Worm (Caenorhabditis elegans): ENCODE results near the gene K11E4.1.
A peak's percentile ranks its signal among the peaks of the same experiment; 100 is the strongest.

The K11E4.1 gene

ce11 chrX:13714710-13715109 lies 753 bp downstream of the K11E4.1 start (continued):
- no peak for TF ChIP-seq F39B2.1 (GFP tag; IDR thresholded peaks at IDR 0.05)
- no peak for TF ChIP-seq Y53G8AR.9 (GFP tag; conservative IDR thresholded peaks at IDR 0.05)
- TF ChIP-seq K12H6.12 (tag; optimal IDR thresholded peaks at IDR 0.05): no peak
- TF ChIP-seq ceh-100 (GFP tag; IDR thresholded peaks at IDR 0.05): no peak
- TF ChIP-seq somi-1 (GFP tag; optimal IDR thresholded peaks at IDR 0.05): peak; percentile 13
- TF ChIP-seq sptf-2 (GFP tag; optimal IDR thresholded peaks at IDR 0.05): peak; percentile 72
- peak; percentile 28 for TF ChIP-seq F23B12.7 (tag; optimal IDR thresholded peaks at IDR 0.05; ENCODE audit: insufficient read depth)
- TF ChIP-seq sdz-38 (tag; optimal IDR thresholded peaks at IDR 0.05): no peak
- TF ChIP-seq madf-6 (GFP tag; IDR thresholded peaks at IDR 0.05): no peak
- TF ChIP-seq Y79H2A.3 (GFP tag; conservative IDR thresholded peaks at IDR 0.05): no peak
- TF ChIP-seq ztf-6 (GFP tag; IDR thresholded peaks at IDR 0.05): no peak
- no peak for TF ChIP-seq aptf-2 (GFP tag; conservative IDR thresholded peaks at IDR 0.05)
- peak; percentile 7 for TF ChIP-seq ceh-79 (tag; optimal IDR thresholded peaks at IDR 0.05)
- peak; percentile 42; the same call in 1 of the 2 replicates for TF ChIP-seq egl-44 (GFP tag; IDR thresholded peaks at IDR 0.05)
- TF ChIP-seq B0019.2 (GFP tag; conservative IDR thresholded peaks at IDR 0.05): no peak
- no peak for TF ChIP-seq pha-4 (tag; optimal IDR thresholded peaks at IDR 0.05)
- TF ChIP-seq Y53F4B.3 (GFP tag; IDR thresholded peaks at IDR 0.05): no peak
- TF ChIP-seq egrh-3 (GFP tag; IDR thresholded peaks at IDR 0.05): no peak
- no peak for TF ChIP-seq F57C9.4 (tag; optimal IDR thresholded peaks at IDR 0.05)
- peak; percentile 82 for TF ChIP-seq lin-26 (GFP tag; IDR thresholded peaks at IDR 0.05)
- no peak for TF ChIP-seq lin-54 (GFP tag; optimal IDR thresholded peaks at IDR 0.05)
- no peak for TF ChIP-seq lsl-1 (GFP tag; optimal IDR thresholded peaks at IDR 0.05)
- TF ChIP-seq snpc-1.3 (tag; optimal IDR thresholded peaks at IDR 0.05; ENCODE audit: insufficient read depth): peak; percentile 48
- peak; percentile 59 for TF ChIP-seq him-1 (tag; optimal IDR thresholded peaks at IDR 0.05)
- no peak for TF ChIP-seq hmg-20 (GFP tag; IDR thresholded peaks at IDR 0.05)
- peak; percentile 8 for TF ChIP-seq athp-1 (tag; optimal IDR thresholded peaks at IDR 0.05)
- TF ChIP-seq unc-62 (GFP tag; optimal IDR thresholded peaks at IDR 0.05): no peak
- no peak for TF ChIP-seq attf-5 (GFP tag; optimal IDR thresholded peaks at IDR 0.05)
- TF ChIP-seq Y56A3A.18 (GFP tag; IDR thresholded peaks at IDR 0.05): peak; percentile 65; the same call in 1 of the 2 replicates
- TF ChIP-seq F10E7.11 (tag; optimal IDR thresholded peaks at IDR 0.05): no peak
- no peak for TF ChIP-seq lin-35 (GFP tag; optimal IDR thresholded peaks at IDR 0.05)
- peak; percentile 39 for TF ChIP-seq snpc-4 (GFP tag; optimal IDR thresholded peaks at IDR 0.05)
- TF ChIP-seq snpc-4 (tag; optimal IDR thresholded peaks at IDR 0.05): peak in 3 of 4 experiments; percentile 60 to 69 (median 68)
- no peak for TF ChIP-seq zim-3 (tag; optimal IDR thresholded peaks at IDR 0.05)
- TF ChIP-seq ceh-27 (GFP tag; optimal IDR thresholded peaks at IDR 0.05): no peak
- peak; percentile 75 for TF ChIP-seq B0261.1 (tag; optimal IDR thresholded peaks at IDR 0.05)
- TF ChIP-seq B0035.1 (tag; optimal IDR thresholded peaks at IDR 0.05): no peak
- peak; percentile 37 for TF ChIP-seq hrde-1 (tag; optimal IDR thresholded peaks at IDR 0.05; ENCODE audit: borderline replicate concordance)
- no peak for TF ChIP-seq tlf-1 (GFP tag; optimal IDR thresholded peaks at IDR 0.05)
- no peak for TF ChIP-seq zfh-2 (GFP tag; conservative IDR thresholded peaks at IDR 0.05)
- no peak for TF ChIP-seq akir-1 (GFP tag; optimal IDR thresholded peaks at IDR 0.05)
- TF ChIP-seq nhr-179 (tag; optimal IDR thresholded peaks at IDR 0.05): peak; percentile 25
- TF ChIP-seq ama-1 (optimal IDR thresholded peaks at IDR 0.05): no peak
- peak in 1 of 2 experiments; percentile 59 for TF ChIP-seq ama-1 (GFP tag; optimal IDR thresholded peaks at IDR 0.05)
- TF ChIP-seq ccch-3 (GFP tag; optimal IDR thresholded peaks at IDR 0.05): no peak
- no peak for TF ChIP-seq madf-3 (GFP tag; IDR thresholded peaks at IDR 0.05)
- TF ChIP-seq dox-1 (GFP tag; IDR thresholded peaks at IDR 0.05): peak; percentile 67
- no peak for TF ChIP-seq unc-130 (GFP tag; optimal IDR thresholded peaks at IDR 0.05)
- no peak for TF ChIP-seq nhr-27 (tag; optimal IDR thresholded peaks at IDR 0.05)

Data from whole organism, young adult.